Worm (Caenorhabditis elegans): Measurements from ENCODE around the gene M01F1.9.
A peak's percentile ranks its signal among the peaks of the same experiment; 100 is the strongest.

The M01F1.9 gene

DNA sequence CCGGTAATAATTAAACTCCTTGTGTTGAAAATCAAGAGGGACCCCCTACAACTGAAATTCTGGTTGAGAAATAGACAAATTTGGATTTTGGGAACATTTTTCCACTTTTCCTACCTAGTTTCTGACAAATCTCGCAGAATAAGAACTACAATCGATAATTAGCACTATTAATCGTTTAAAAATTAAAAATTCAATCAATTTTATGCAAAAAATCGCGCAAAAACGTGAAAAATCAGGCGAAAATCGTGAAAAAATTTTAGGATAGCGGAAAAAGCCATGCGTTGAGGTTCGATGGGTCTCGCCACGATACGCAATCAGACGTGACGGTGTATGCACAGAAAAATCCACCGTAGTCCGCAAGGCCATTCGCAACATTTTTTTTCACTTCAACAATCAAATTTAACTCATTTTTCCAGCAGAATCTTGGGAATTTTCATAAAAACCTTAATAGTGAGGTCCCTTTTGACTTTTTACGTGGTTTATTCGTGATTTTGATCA, 6.2 kb upstream of the M01F1.9 start, which contains the start of gene lias-1 (continued):
- TF ChIP-seq ahr-1 (tag; optimal IDR thresholded peaks at IDR 0.05) = no peak
- TF ChIP-seq dve-1 (tag; optimal IDR thresholded peaks at IDR 0.05) = peak; percentile 15
- TF ChIP-seq pax-1 (tag; optimal IDR thresholded peaks at IDR 0.05) = peak; percentile 67
- TF ChIP-seq madf-2 (tag; optimal IDR thresholded peaks at IDR 0.05) = peak; percentile 35
- no peak for TF ChIP-seq pag-3 (tag; optimal IDR thresholded peaks at IDR 0.05; ENCODE audit: borderline replicate concordance)
- no peak for TF ChIP-seq ceh-6 (GFP tag; optimal IDR thresholded peaks at IDR 0.05)
- no peak for TF ChIP-seq che-1 (tag; optimal IDR thresholded peaks at IDR 0.05)
- TF ChIP-seq C08G9.2 (tag; optimal IDR thresholded peaks at IDR 0.05) = no peak
- no peak for TF ChIP-seq ets-4 (tag; optimal IDR thresholded peaks at IDR 0.05)
- peak; percentile 44 for TF ChIP-seq ceh-2 (tag; optimal IDR thresholded peaks at IDR 0.05)
- no peak for TF ChIP-seq dmd-4 (tag; optimal IDR thresholded peaks at IDR 0.05; ENCODE audit: borderline replicate concordance)
- no peak for TF ChIP-seq sox-2 (GFP tag; IDR thresholded peaks at IDR 0.05)
- no peak for TF ChIP-seq hlh-8 (tag; optimal IDR thresholded peaks at IDR 0.05)
- TF ChIP-seq zip-5 (tag; optimal IDR thresholded peaks at IDR 0.05) = no peak
- TF ChIP-seq unc-42 (tag; optimal IDR thresholded peaks at IDR 0.05) = peak; percentile 65
- TF ChIP-seq fkh-6 (tag; optimal IDR thresholded peaks at IDR 0.05) = no peak
- no peak for TF ChIP-seq ama-1 (optimal IDR thresholded peaks at IDR 0.05)
- peak; percentile 54 for TF ChIP-seq ceh-30 (tag; optimal IDR thresholded peaks at IDR 0.05)
- TF ChIP-seq K09A11.1 (tag; optimal IDR thresholded peaks at IDR 0.05; ENCODE audit: insufficient read depth) = no peak
- no peak for TF ChIP-seq odd-2 (tag; optimal IDR thresholded peaks at IDR 0.05)

DNA sequence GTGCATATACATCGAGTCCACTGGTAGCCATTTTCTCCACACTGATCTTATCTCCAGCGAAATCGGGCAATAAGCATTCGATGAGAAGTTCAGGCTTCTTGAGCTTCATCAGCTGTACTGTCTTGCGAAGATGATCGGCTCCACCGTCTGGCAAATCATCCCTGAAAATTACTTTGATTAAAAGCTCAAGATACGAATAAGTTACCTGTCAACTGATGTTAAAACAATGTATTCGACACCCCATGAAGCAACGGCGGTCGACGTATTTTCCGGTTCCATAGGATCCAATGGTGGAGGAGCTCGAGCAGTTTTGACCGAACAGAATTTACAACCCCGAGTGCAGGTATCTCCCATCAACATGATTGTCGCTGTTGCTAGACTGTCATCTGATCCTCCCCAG, 5.4 kb upstream of the M01F1.9 start:
- no peak for TF ChIP-seq lin-11 (tag; optimal IDR thresholded peaks at IDR 0.05)
- no peak for TF ChIP-seq npax-4 (tag; optimal IDR thresholded peaks at IDR 0.05)
- no peak for TF ChIP-seq hlh-13 (GFP tag; optimal IDR thresholded peaks at IDR 0.05)
- no peak for TF ChIP-seq mec-3 (tag; optimal IDR thresholded peaks at IDR 0.05; ENCODE audit: borderline replicate concordance)
- no peak for TF ChIP-seq F13H6.1 (tag; optimal IDR thresholded peaks at IDR 0.05)

ce11 chrIII:3503286-3503685, 4.4 kb upstream of the M01F1.9 start, which contains the start of gene rpl-16:
Gene rpl-16, minus strand, starts transcription at chrIII:3503604.
- no peak for TF ChIP-seq ztf-16 (tag; optimal IDR thresholded peaks at IDR 0.05)
- no peak for TF ChIP-seq ceh-2 (tag; optimal IDR thresholded peaks at IDR 0.05)
- TF ChIP-seq ets-4 (tag; optimal IDR thresholded peaks at IDR 0.05) = no peak
- TF ChIP-seq unc-42 (tag; optimal IDR thresholded peaks at IDR 0.05) = no peak
- no peak for TF ChIP-seq tbx-7 (tag; optimal IDR thresholded peaks at IDR 0.05)
- no peak for TF ChIP-seq nhr-232 (tag; optimal IDR thresholded peaks at IDR 0.05)
- TF ChIP-seq sdc-2 (tag; optimal IDR thresholded peaks at IDR 0.05) = no peak
- TF ChIP-seq mec-3 (tag; optimal IDR thresholded peaks at IDR 0.05; ENCODE audit: borderline replicate concordance) = no peak
- no peak for TF ChIP-seq pax-1 (tag; optimal IDR thresholded peaks at IDR 0.05)
- TF ChIP-seq C08G9.2 (tag; optimal IDR thresholded peaks at IDR 0.05) = no peak
- TF ChIP-seq pha-4 (tag; optimal IDR thresholded peaks at IDR 0.05) = no peak
- TF ChIP-seq ceh-6 (GFP tag; optimal IDR thresholded peaks at IDR 0.05) = no peak
- no peak for TF ChIP-seq lin-11 (tag; optimal IDR thresholded peaks at IDR 0.05)
- no peak for TF ChIP-seq che-1 (tag; optimal IDR thresholded peaks at IDR 0.05)
- TF ChIP-seq madf-2 (tag; optimal IDR thresholded peaks at IDR 0.05) = no peak
- no peak for TF ChIP-seq elt-4 (tag; optimal IDR thresholded peaks at IDR 0.05)

DNA sequence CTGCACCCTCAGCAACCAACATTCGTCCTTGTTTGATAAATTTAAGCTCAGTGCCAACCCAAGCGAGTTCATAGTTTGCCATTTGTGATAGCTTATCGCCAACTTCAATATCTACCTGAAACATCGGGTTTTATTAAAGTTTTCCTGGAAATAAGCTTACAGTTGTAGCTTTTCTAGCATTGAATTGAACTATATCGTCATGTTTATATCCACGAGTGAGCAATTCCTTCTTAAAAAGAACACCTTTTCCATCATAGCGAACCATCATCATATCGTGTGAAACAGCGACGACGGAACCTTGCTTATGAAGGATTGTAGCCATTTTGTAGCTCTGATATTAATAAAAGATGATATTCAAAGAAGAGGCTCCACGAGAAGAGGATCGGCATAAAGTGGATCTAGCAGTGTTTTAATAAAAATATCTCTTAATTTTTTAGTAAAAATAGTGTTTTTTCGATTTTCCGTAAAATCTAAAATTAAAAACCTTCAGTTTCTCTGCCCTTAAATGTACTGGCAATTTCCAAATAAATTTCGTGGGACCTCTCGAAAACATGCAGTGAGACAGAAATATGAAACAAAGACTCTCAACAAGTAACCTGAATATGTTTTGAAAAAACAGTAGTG, 3.5 kb upstream of the M01F1.9 start, which contains the start of gene M01F1.8:
M01F1.8 (minus strand) TSS at position 335 of the 624 bp plus-strand sequence.
- no peak for TF ChIP-seq pros-1 (tag; optimal IDR thresholded peaks at IDR 0.05)
- no peak for TF ChIP-seq ceh-48 (tag; optimal IDR thresholded peaks at IDR 0.05)
- TF ChIP-seq sox-2 (GFP tag; IDR thresholded peaks at IDR 0.05) = no peak
- no peak for TF ChIP-seq K02D7.2 (tag; optimal IDR thresholded peaks at IDR 0.05)
- TF ChIP-seq elt-2 (tag; optimal IDR thresholded peaks at IDR 0.05) = no peak
- TF ChIP-seq elt-4 (tag; optimal IDR thresholded peaks at IDR 0.05) = no peak
- TF ChIP-seq fkh-10 (GFP tag; optimal IDR thresholded peaks at IDR 0.05) = no peak
- no peak for TF ChIP-seq ceh-14 (tag; optimal IDR thresholded peaks at IDR 0.05)
- TF ChIP-seq ama-1 (optimal IDR thresholded peaks at IDR 0.05) = no peak

Data from whole organism, late embryonic.